Fruit fly (Drosophila melanogaster) whole organism, wandering third instar larva: ENCODE data around the gene kar.

Experiments used
- Abd-B ChIP-seq: fragments of >200 bp; optimal IDR thresholded peaks from 2 replicates; lab custom pipeline; 2017; ENCODE audit warnings: missing biosample characterization, missing genetic modification characterization
- CG32264 ChIP-seq: fragments of 200-800 bp; sonication (Bioruptor generic); optimal IDR thresholded peaks from 2 replicates; lab custom pipeline; 2016; ENCODE audit warnings: missing biosample characterization, missing genetic modification characterization
- CG9705 ChIP-seq: fragments of 200-800 bp; sonication (Bioruptor generic); optimal IDR thresholded peaks from 2 replicates; lab custom pipeline; 2018; ENCODE audit warnings: missing biosample characterization, mild to moderate bottlenecking, missing genetic modification characterization
- CrebA ChIP-seq: fragments of 200-800 bp; sonication (Bioruptor generic); optimal IDR thresholded peaks from 2 replicates; lab custom pipeline; 2016; ENCODE audit warnings: missing biosample characterization, mild to moderate bottlenecking, missing genetic modification characterization, borderline replicate concordance
- Dfd ChIP-seq: fragments of >200 bp; optimal IDR thresholded peaks from 2 replicates; lab custom pipeline; 2017; ENCODE audit warnings: missing biosample characterization, missing genetic modification characterization
- Dif ChIP-seq: fragments of 200-275, 200-300 bp; sonication (Bioruptor generic); optimal IDR thresholded peaks from 2 replicates; lab custom pipeline; 2018; ENCODE audit warnings: missing biosample characterization, missing genetic modification characterization; ENCODE audit not compliant: partially characterized antibody
- GATAd ChIP-seq: sonication (Bioruptor generic); optimal IDR thresholded peaks from 2 replicates; lab custom pipeline; 2016; ENCODE audit warnings: missing biosample characterization, missing genetic modification characterization
- Hnf4 ChIP-seq: fragments of 200-800 bp; sonication (Bioruptor generic); optimal IDR thresholded peaks from 2 replicates; lab custom pipeline; 2016; ENCODE audit warnings: missing biosample characterization, mild to moderate bottlenecking, missing genetic modification characterization
- Hr78 ChIP-seq: fragments of >200 bp; optimal IDR thresholded peaks from 2 replicates; lab custom pipeline; 2017; ENCODE audit warnings: missing biosample characterization, missing genetic modification characterization
- Jra ChIP-seq: sonication (Bioruptor generic); optimal IDR thresholded peaks from 2 replicates; lab custom pipeline; 2016; ENCODE audit warnings: missing biosample characterization, missing genetic modification characterization
- Mio ChIP-seq: sonication (Bioruptor generic); optimal IDR thresholded peaks from 2 replicates; lab custom pipeline; 2016; ENCODE audit warnings: missing biosample characterization, missing genetic modification characterization
- Myc ChIP-seq: fragments of >200 bp; optimal IDR thresholded peaks from 2 replicates; lab custom pipeline; 2017
- N ChIP-seq: fragments of >200 bp; optimal IDR thresholded peaks from 2 replicates; lab custom pipeline; 2018; ENCODE audit warnings: missing biosample characterization, missing external identifiers, missing genetic modification characterization
- OdsH ChIP-seq: fragments of 200-800 bp; sonication (Bioruptor generic); optimal IDR thresholded peaks from 2 replicates; lab custom pipeline; 2016; ENCODE audit warnings: missing biosample characterization, mild to moderate bottlenecking, missing genetic modification characterization
- Rel ChIP-seq, 2 experiments: fragments of 200-800 bp; sonication (Bioruptor generic) in 1 of 2; optimal IDR thresholded peaks; 2 replicates in 1 of 2; 3 replicates in 1 of 2; lab custom pipeline; 2016 to 2019; ENCODE audit warnings: mild to moderate bottlenecking in 2 of 2, missing biosample characterization in 2 of 2, missing genetic modification characterization in 2 of 2, moderate library complexity in 1 of 2
- Vsx2 ChIP-seq: fragments of 200-300, 225-300 bp; sonication (Bioruptor generic); optimal IDR thresholded peaks from 2 replicates; lab custom pipeline; 2018; ENCODE audit warnings: missing biosample characterization, missing genetic modification characterization; ENCODE audit not compliant: partially characterized antibody
- br ChIP-seq: fragments of 200-800 bp; sonication (Bioruptor generic); optimal IDR thresholded peaks from 2 replicates; lab custom pipeline; 2016; ENCODE audit warnings: missing biosample characterization, missing genetic modification characterization
- dl ChIP-seq, 2 experiments: fragments of 175-275, 200-275 bp in 1 of 2; fragments of 200-275 bp in 1 of 2; sonication (Bioruptor generic); optimal IDR thresholded peaks; lab custom pipeline; 2018; ENCODE audit warnings: mild to moderate bottlenecking in 2 of 2, missing biosample characterization in 2 of 2, missing genetic modification characterization in 2 of 2, moderate library complexity in 2 of 2; ENCODE audit not compliant: partially characterized antibody in 2 of 2, insufficient read depth in 1 of 2
- dmrt93B ChIP-seq: fragments of 200-800 bp; sonication (Bioruptor generic); optimal IDR thresholded peaks from 2 replicates; lab custom pipeline; 2018; ENCODE audit warnings: missing biosample characterization, mild to moderate bottlenecking, missing genetic modification characterization
- ey ChIP-seq: fragments of 200-800 bp; sonication (Bioruptor generic); optimal IDR thresholded peaks from 2 replicates; lab custom pipeline; 2016; ENCODE audit warnings: missing biosample characterization, missing genetic modification characterization
- foxo ChIP-seq, 2 experiments: fragments of 200-800 bp; sonication (Bioruptor generic); optimal IDR thresholded peaks; 2 replicates in 1 of 2; 3 replicates in 1 of 2; lab custom pipeline; 2016 to 2017; ENCODE audit warnings: missing biosample characterization in 2 of 2, missing genetic modification characterization in 2 of 2
- fru ChIP-seq: fragments of 200-800 bp; sonication (Bioruptor generic); optimal IDR thresholded peaks from 3 replicates; lab custom pipeline; 2016; ENCODE audit warnings: missing biosample characterization, mild to moderate bottlenecking, missing genetic modification characterization
- h ChIP-seq: fragments of 200-800 bp; sonication (Bioruptor generic); optimal IDR thresholded peaks from 3 replicates; lab custom pipeline; 2016; ENCODE audit warnings: missing biosample characterization, mild to moderate bottlenecking, missing genetic modification characterization
- jim ChIP-seq: fragments of 175-275, 200-325 bp; sonication (Bioruptor generic); optimal IDR thresholded peaks from 2 replicates; lab custom pipeline; 2016; ENCODE audit warnings: missing biosample characterization, mild to moderate bottlenecking, missing genetic modification characterization
- lola ChIP-seq: fragments of >200 bp; optimal IDR thresholded peaks from 2 replicates; lab custom pipeline; 2017; ENCODE audit warnings: missing biosample characterization, missing genetic modification characterization
- pan ChIP-seq: fragments of >200 bp; optimal IDR thresholded peaks from 2 replicates; lab custom pipeline; 2017
- sage ChIP-seq: fragments of 200-800 bp; sonication (Bioruptor generic); optimal IDR thresholded peaks from 2 replicates; lab custom pipeline; 2016; ENCODE audit warnings: missing biosample characterization, mild to moderate bottlenecking, missing genetic modification characterization
- sv ChIP-seq: fragments of 200-800 bp; sonication (Bioruptor generic); optimal IDR thresholded peaks from 3 replicates; lab custom pipeline; 2016; ENCODE audit warnings: missing biosample characterization, missing genetic modification characterization
- tai ChIP-seq: sonication (Bioruptor generic); optimal IDR thresholded peaks from 2 replicates; lab custom pipeline; 2016; ENCODE audit warnings: missing biosample characterization, missing genetic modification characterization
- usp ChIP-seq: fragments of >200 bp; optimal IDR thresholded peaks from 2 replicates; lab custom pipeline; 2017; ENCODE audit warnings: missing biosample characterization, missing genetic modification characterization
- woc ChIP-seq: sonication (Bioruptor generic); optimal IDR thresholded peaks from 2 replicates; lab custom pipeline; 2016; ENCODE audit warnings: missing biosample characterization, mild to moderate bottlenecking, missing genetic modification characterization

Gene kar

DNA sequence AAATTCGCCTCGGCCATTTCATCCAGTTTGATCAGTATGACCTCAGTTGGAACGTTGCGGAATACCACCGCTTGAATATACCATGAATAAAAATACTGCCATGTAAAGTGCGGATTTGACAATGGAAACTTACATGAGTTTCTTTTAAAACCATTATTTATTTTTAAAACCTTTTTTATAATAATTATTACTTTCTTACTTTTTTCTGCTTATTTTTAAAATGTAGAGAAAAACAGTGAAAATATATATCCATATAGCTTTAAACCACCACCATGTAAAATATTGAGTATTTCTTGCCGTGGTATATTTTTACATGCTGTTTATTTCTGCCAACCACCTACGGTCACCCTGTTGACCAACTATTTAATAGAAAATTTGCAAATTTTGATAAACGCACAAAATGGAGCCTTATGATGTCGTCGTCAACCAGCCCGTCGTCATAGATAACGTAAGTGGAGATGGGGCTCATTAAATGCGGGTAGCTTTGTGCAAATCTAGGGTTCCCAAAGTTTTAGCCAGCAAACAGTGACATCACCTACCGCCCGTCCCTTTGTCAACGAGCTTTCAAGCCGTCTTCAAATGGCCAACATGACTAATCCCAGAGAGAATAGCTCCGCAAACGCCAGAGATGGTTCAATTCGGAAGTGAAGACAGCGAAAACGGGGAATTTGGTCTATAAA is 2.4 kb upstream of the kar start, which contains the start of gene Arp1:
Gene Arp1 (plus strand): TSS at position 322 of the 680 bp plus-strand sequence.
- TF ChIP-seq CrebA (GFP tag; lab: Kevin White, UChicago) = no peak
- TF ChIP-seq Rel (GFP tag; optimal IDR thresholded peaks at IDR 0.05; lab: Kevin White, UChicago) = no peak
- peak; percentile 50 for TF ChIP-seq Rel (tag; optimal IDR thresholded peaks at IDR 0.05; lab: Kevin White, UChicago)
- TF ChIP-seq Mio = no peak
- no peak for TF ChIP-seq ey (GFP tag; lab: Kevin White, UChicago)
- no peak for TF ChIP-seq h (GFP tag; lab: Kevin White, UChicago)
- TF ChIP-seq jim = no peak
- no peak for TF ChIP-seq Dif (GFP tag; lab: Kevin White, UChicago)
- TF ChIP-seq OdsH = no peak

dm6 chr3R:12688116-12688515 is 1.1 kb downstream of the kar start:
- TF ChIP-seq CG32264 (GFP tag; lab: Kevin White, UChicago) = no peak
- TF ChIP-seq tai = no peak
- TF ChIP-seq fru (GFP tag; lab: Kevin White, UChicago) = no peak
- no peak for TF ChIP-seq pan (lab: Kevin White, UChicago)
- no peak for TF ChIP-seq OdsH
- TF ChIP-seq Hr78 = no peak
- TF ChIP-seq jim = no peak
- TF ChIP-seq Vsx2 (GFP tag; lab: Kevin White, UChicago) = no peak
- no peak for TF ChIP-seq lola (GFP tag; lab: Kevin White, UChicago)
- no peak for TF ChIP-seq Jra (GFP tag; lab: Kevin White, UChicago)
- TF ChIP-seq Abd-B (GFP tag; lab: Kevin White, UChicago) = no peak
- TF ChIP-seq Dfd (GFP tag; lab: Kevin White, UChicago) = no peak
- no peak for TF ChIP-seq N (GFP tag; lab: Kevin White, UChicago)
- no peak for TF ChIP-seq sage
- no peak for TF ChIP-seq woc (GFP tag; lab: Kevin White, UChicago)

DNA sequence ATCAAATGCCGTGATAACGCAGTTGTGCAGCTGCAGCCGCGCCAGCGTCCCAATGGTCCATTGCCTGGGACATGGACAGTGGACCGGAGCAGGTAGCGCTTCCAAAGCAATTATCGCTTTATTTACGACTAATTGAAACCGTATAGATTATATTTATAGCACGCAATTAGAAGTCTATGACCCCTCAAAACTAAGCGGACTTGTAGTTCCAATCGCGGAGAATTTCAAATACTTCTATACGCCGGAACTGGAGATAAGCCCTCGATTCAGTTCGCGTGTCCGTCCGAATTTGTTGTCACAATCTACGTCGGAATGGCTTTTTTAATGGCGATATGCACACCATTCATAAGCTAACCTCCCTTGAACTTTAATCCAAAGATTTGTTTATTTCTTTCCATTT is 3.9 kb downstream of the kar start:
- TF ChIP-seq Dif (GFP tag; lab: Kevin White, UChicago) = no peak
- no peak for TF ChIP-seq Myc
- TF ChIP-seq CG9705 = no peak
- TF ChIP-seq dmrt93B (GFP tag; lab: Kevin White, UChicago) = no peak
- TF ChIP-seq tai = no peak
- TF ChIP-seq Rel (GFP tag; optimal IDR thresholded peaks at IDR 0.05; lab: Kevin White, UChicago) = no peak
- TF ChIP-seq Rel (tag; optimal IDR thresholded peaks at IDR 0.05; lab: Kevin White, UChicago) = no peak

DNA sequence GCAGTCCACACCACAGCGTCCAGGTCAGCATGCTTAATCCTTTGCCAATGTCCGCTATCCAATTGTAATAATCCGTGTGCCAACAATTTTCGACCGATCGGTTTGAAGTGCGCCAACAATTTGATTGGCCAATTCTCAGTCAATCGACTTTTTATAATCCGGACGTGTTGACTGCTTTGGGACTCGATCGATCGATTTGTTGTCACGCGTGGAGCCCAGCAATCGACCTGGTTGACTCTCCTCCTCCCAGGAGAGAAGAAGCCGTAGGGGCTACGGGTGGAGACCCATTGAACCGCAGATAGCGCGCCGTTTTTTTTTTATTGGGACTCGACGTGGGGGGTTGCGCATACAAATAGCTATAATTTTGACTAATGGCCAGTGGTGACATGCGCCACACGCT is 7.9 kb downstream of the kar start, which contains the start of gene Cyp313a4:
Gene Cyp313a4 (minus strand): TSS at position 101 of the 400 bp plus-strand sequence.
- TF ChIP-seq Myc (no peak), Dfd (GFP tag; lab: Kevin White, UChicago) (no peak), usp (GFP tag; lab: Kevin White, UChicago) (no peak), tai (no peak), Jra (GFP tag; lab: Kevin White, UChicago) (no peak), sv (GFP tag; lab: Kevin White, UChicago) (no peak), br (no peak), foxo (GFP tag; optimal IDR thresholded peaks at IDR 0.05; lab: Kevin White, UChicago) (no peak), Rel (GFP tag; optimal IDR thresholded peaks at IDR 0.05; lab: Kevin White, UChicago) (no peak), Rel (tag; optimal IDR thresholded peaks at IDR 0.05; lab: Kevin White, UChicago) (no peak), Vsx2 (GFP tag; lab: Kevin White, UChicago) (no peak), GATAd (GFP tag; lab: Kevin White, UChicago) (no peak)

dm6 chr3R:12678850-12679249 is 10.3 kb downstream of the kar start, which contains the start of gene mbo:
TSS of gene mbo (minus strand) at chr3R:12679052.
- TF ChIP-seq dl (GFP tag; optimal IDR thresholded peaks at IDR 0.05; lab: Kevin White, UChicago; ENCODE audit: insufficient read depth in 1 of 2, partially characterized antibody in 2 of 2) (no peak), ey (GFP tag; lab: Kevin White, UChicago) (no peak), CrebA (GFP tag; lab: Kevin White, UChicago) (no peak), Vsx2 (GFP tag; lab: Kevin White, UChicago) (no peak), N (GFP tag; lab: Kevin White, UChicago) (no peak), Rel (GFP tag; optimal IDR thresholded peaks at IDR 0.05; lab: Kevin White, UChicago) (no peak), Rel (tag; optimal IDR thresholded peaks at IDR 0.05; lab: Kevin White, UChicago) (no peak), Hnf4 (GFP tag; lab: Kevin White, UChicago) (no peak)
